Worm (Caenorhabditis elegans) whole organism, young adult: ENCODE results near the gene F52E1.5.

Experiments
- C06A6.2 ChIP-seq: fragments of 200-800 bp; sonication (Bioruptor generic); conservative IDR thresholded peaks from 2 replicates; pipeline ENCODE4 v1.3.6; 2022; ENCODE audit warnings: missing genetic modification characterization, missing compliant biosample characterization
- F10E7.11 ChIP-seq: sonication (generic microtip); optimal IDR thresholded peaks from 2 replicates; lab custom pipeline; 2017; ENCODE audit warnings: mild to moderate bottlenecking, missing genetic modification characterization, moderate library complexity, missing compliant biosample characterization
- F23B12.7 ChIP-seq: sonication (generic microtip); optimal IDR thresholded peaks from 2 replicates; lab custom pipeline; 2017; ENCODE audit warnings: missing genetic modification characterization, mild to moderate bottlenecking, missing compliant biosample characterization, antibody characterized with exemption, moderate library complexity; ENCODE audit not compliant: insufficient read depth
- F52B5.7 ChIP-seq: sonication (generic microtip); optimal IDR thresholded peaks from 2 replicates; lab custom pipeline; 2016; ENCODE audit warnings: mild to moderate bottlenecking, missing genetic modification characterization, missing compliant biosample characterization
- F57C9.4 ChIP-seq: sonication (generic microtip); optimal IDR thresholded peaks from 2 replicates; lab custom pipeline; 2017; ENCODE audit warnings: mild to moderate bottlenecking, missing genetic modification characterization, missing compliant biosample characterization
- Y56A3A.18 ChIP-seq: fragments of 200-800 bp; sonication (Bioruptor generic); IDR thresholded peaks from 2 replicates; pipeline ENCODE4 v1.3.6; 2022; ENCODE audit warnings: missing genetic modification reagents, missing genetic modification characterization, missing compliant biosample characterization
- Y95B8A.8 ChIP-seq: fragments of 200-800 bp; sonication (Bioruptor generic); IDR thresholded peaks from 2 replicates; pipeline ENCODE4 v1.3.6; 2022; ENCODE audit warnings: missing genetic modification reagents, missing genetic modification characterization, missing compliant biosample characterization
- akir-1 ChIP-seq: fragments of 200-800 bp; sonication (Bioruptor generic); optimal IDR thresholded peaks from 2 replicates; lab custom pipeline; 2018; ENCODE audit warnings: mild to moderate bottlenecking, missing genetic modification characterization, moderate library complexity, missing compliant biosample characterization
- aptf-2 ChIP-seq: fragments of 200-800 bp; sonication (Bioruptor generic); conservative IDR thresholded peaks from 2 replicates; pipeline ENCODE4 v1.3.6; 2022; ENCODE audit warnings: missing genetic modification reagents, missing genetic modification characterization, missing compliant biosample characterization
- attf-3 ChIP-seq: fragments of 200-800 bp; sonication (Bioruptor generic); conservative IDR thresholded peaks from 2 replicates; pipeline ENCODE4 v1.3.6; 2022; ENCODE audit warnings: missing genetic modification reagents, missing genetic modification characterization, missing compliant biosample characterization
- attf-6 ChIP-seq: fragments of 200-800 bp; sonication (Bioruptor generic); IDR thresholded peaks from 2 replicates; pipeline ENCODE4 v1.3.6; 2022; ENCODE audit warnings: missing genetic modification reagents, missing genetic modification characterization, missing compliant biosample characterization
- bed-2 ChIP-seq: fragments of 200-800 bp; sonication (Bioruptor generic); IDR thresholded peaks from 2 replicates; pipeline ENCODE4 v1.3.6; 2022; ENCODE audit warnings: missing genetic modification reagents, missing genetic modification characterization, missing compliant biosample characterization
- ccch-3 ChIP-seq: fragments of 200-800 bp; sonication (Bioruptor generic); optimal IDR thresholded peaks from 2 replicates; lab custom pipeline; 2018; ENCODE audit warnings: mild to moderate bottlenecking, missing genetic modification characterization, missing compliant biosample characterization
- cebp-1 ChIP-seq, 2 experiments: fragments of 200-800 bp in 1 of 2; sonication (Bioruptor generic) in 1 of 2; sonication (generic microtip) in 1 of 2; IDR thresholded peaks in 1 of 2; optimal IDR thresholded peaks in 1 of 2; 2 replicates each; pipeline versions ENCODE4 v1.3.6 to Lab custom; 2017 to 2022; ENCODE audit warnings: missing compliant biosample characterization in 2 of 2, missing genetic modification characterization in 2 of 2, mild to moderate bottlenecking in 1 of 2, missing genetic modification reagents in 1 of 2, moderate library complexity in 1 of 2
- ceh-100 ChIP-seq: fragments of 200-800 bp; sonication (Bioruptor generic); IDR thresholded peaks from 2 replicates; pipeline ENCODE4 v1.3.6; 2022; ENCODE audit warnings: missing genetic modification reagents, missing genetic modification characterization, missing compliant biosample characterization
- ceh-58 ChIP-seq: fragments of 200-800 bp; sonication (Bioruptor generic); IDR thresholded peaks from 2 replicates; pipeline ENCODE4 v1.3.6; 2022; ENCODE audit warnings: missing genetic modification characterization, missing compliant biosample characterization
- ceh-91 ChIP-seq: fragments of 200-800 bp; sonication (Bioruptor generic); IDR thresholded peaks from 2 replicates; pipeline ENCODE4 v1.3.6; 2022; ENCODE audit warnings: missing genetic modification reagents, missing genetic modification characterization, missing compliant biosample characterization
- ets-4 ChIP-seq: fragments of 200-800 bp; sonication (Bioruptor generic); optimal IDR thresholded peaks from 2 replicates; lab custom pipeline; 2018; ENCODE audit warnings: mild to moderate bottlenecking, missing genetic modification characterization, missing compliant biosample characterization
- him-1 ChIP-seq: sonication (generic microtip); optimal IDR thresholded peaks from 2 replicates; lab custom pipeline; 2016; ENCODE audit warnings: missing genotype, missing genetic modification reagents, missing genetic modification characterization, missing compliant biosample characterization
- hmg-20 ChIP-seq: fragments of 200-800 bp; sonication (Bioruptor generic); IDR thresholded peaks from 2 replicates; pipeline ENCODE4 v1.3.6; 2022; ENCODE audit warnings: missing genetic modification reagents, missing genetic modification characterization, missing compliant biosample characterization
- hrde-1 ChIP-seq: sonication (generic microtip); optimal IDR thresholded peaks from 2 replicates; lab custom pipeline; 2016; ENCODE audit warnings: missing genetic modification characterization, mild to moderate bottlenecking, missing compliant biosample characterization, moderate library complexity, missing genotype, missing genetic modification reagents, borderline replicate concordance
- hsf-1 ChIP-seq: fragments of 200-800 bp; sonication (Bioruptor generic); IDR thresholded peaks from 2 replicates; pipeline ENCODE4 v1.3.6; 2022; ENCODE audit warnings: missing genetic modification reagents, missing genetic modification characterization, missing compliant biosample characterization
- lin-26 ChIP-seq: fragments of 200-800 bp; sonication (Bioruptor generic); IDR thresholded peaks from 2 replicates; pipeline ENCODE4 v1.3.6; 2022; ENCODE audit warnings: missing genetic modification reagents, missing genetic modification characterization, missing compliant biosample characterization
- lir-1 ChIP-seq: fragments of 200-800 bp; sonication (Bioruptor generic); conservative IDR thresholded peaks from 2 replicates; pipeline ENCODE4 v1.3.6; 2022; ENCODE audit warnings: missing genetic modification reagents, missing genetic modification characterization, missing compliant biosample characterization
- lsy-27 ChIP-seq: sonication (generic microtip); optimal IDR thresholded peaks from 2 replicates; lab custom pipeline; 2017; ENCODE audit warnings: missing genetic modification characterization, mild to moderate bottlenecking, missing compliant biosample characterization, antibody characterized with exemption, missing genotype, borderline replicate concordance; ENCODE audit not compliant: insufficient read depth
- madf-10 ChIP-seq: sonication (generic microtip); optimal IDR thresholded peaks from 2 replicates; lab custom pipeline; 2016; ENCODE audit warnings: mild to moderate bottlenecking, missing genetic modification characterization, missing compliant biosample characterization
- nfyb-1 ChIP-seq: fragments of 200-800 bp; sonication (Bioruptor generic); IDR thresholded peaks from 2 replicates; pipeline ENCODE4 v1.3.6; 2022; ENCODE audit warnings: missing genetic modification reagents, missing genetic modification characterization, missing compliant biosample characterization
- rpc-1 ChIP-seq, 2 experiments: fragments of 150-350 bp in 1 of 2; sonication (generic microtip) in 1 of 2; optimal IDR thresholded peaks; 2 replicates each; lab custom pipeline; 2014 to 2018; ENCODE audit warnings: missing biosample characterization in 1 of 2, missing genetic modification characterization in 1 of 2, missing genetic modification reagents in 1 of 2, missing genotype in 1 of 2
- snpc-1.1 ChIP-seq: sonication (generic microtip); optimal IDR thresholded peaks from 2 replicates; lab custom pipeline; 2017; ENCODE audit warnings: missing genetic modification characterization, mild to moderate bottlenecking, missing compliant biosample characterization, antibody characterized with exemption, moderate library complexity, missing genotype, missing genetic modification reagents; ENCODE audit not compliant: insufficient read depth
- somi-1 ChIP-seq: fragments of 200-800 bp; sonication (Bioruptor generic); optimal IDR thresholded peaks from 2 replicates; lab custom pipeline; 2018; ENCODE audit warnings: mild to moderate bottlenecking, missing genetic modification characterization, missing compliant biosample characterization
- tlf-1 ChIP-seq: fragments of 200-800 bp; sonication (Bioruptor generic); optimal IDR thresholded peaks from 2 replicates; lab custom pipeline; 2018; ENCODE audit warnings: mild to moderate bottlenecking, missing genetic modification characterization, missing compliant biosample characterization
- xnd-1 ChIP-seq: sonication (generic microtip); optimal IDR thresholded peaks from 2 replicates; lab custom pipeline; 2016; ENCODE audit warnings: missing genotype, missing genetic modification reagents, missing genetic modification characterization, missing compliant biosample characterization
- zfh-2 ChIP-seq: fragments of 200-800 bp; sonication (Bioruptor generic); conservative IDR thresholded peaks from 2 replicates; pipeline ENCODE4 v1.3.6; 2022; ENCODE audit warnings: missing genetic modification reagents, missing genetic modification characterization, missing compliant biosample characterization
- zim-3 ChIP-seq: sonication (generic microtip); optimal IDR thresholded peaks from 2 replicates; lab custom pipeline; 2017; ENCODE audit warnings: mild to moderate bottlenecking, missing genetic modification characterization, moderate library complexity, missing compliant biosample characterization
- ztf-26 ChIP-seq: sonication (generic microtip); optimal IDR thresholded peaks from 2 replicates; lab custom pipeline; 2017; ENCODE audit warnings: missing genetic modification characterization, missing compliant biosample characterization
- ztf-3 ChIP-seq: fragments of 200-800 bp; sonication (Bioruptor generic); optimal IDR thresholded peaks from 2 replicates; lab custom pipeline; 2018; ENCODE audit warnings: mild to moderate bottlenecking, missing genetic modification characterization, missing compliant biosample characterization
- ztf-6 ChIP-seq: fragments of 200-800 bp; sonication (Bioruptor generic); IDR thresholded peaks from 2 replicates; pipeline ENCODE4 v1.3.6; 2022; ENCODE audit warnings: missing genetic modification reagents, missing genetic modification characterization, missing compliant biosample characterization

Gene F52E1.5

DNA sequence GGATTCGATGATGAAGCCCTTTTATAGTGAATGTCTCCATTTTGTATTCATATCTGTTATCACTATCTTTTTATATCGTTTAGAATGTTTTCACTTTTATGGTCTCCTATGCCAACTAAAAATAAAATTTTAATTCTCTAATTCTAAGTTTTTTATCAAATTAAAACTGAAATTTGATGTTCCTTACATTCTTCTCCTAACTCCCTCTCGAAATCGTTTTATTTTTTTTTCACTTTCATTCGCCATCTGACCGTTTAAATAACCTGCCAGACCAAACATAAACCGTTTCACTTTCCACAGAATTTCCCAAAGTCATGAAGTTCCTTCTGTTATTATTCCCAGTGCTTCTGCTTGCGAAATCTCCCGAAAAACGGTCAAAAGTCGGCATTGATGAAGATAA, at the start of gene F52E1.5:
TSS of gene F52E1.5 (plus strand) at position 301 of the 400 bp plus-strand sequence.
- TF ChIP-seq tlf-1 (GFP tag; lab: Kevin White, UChicago): no peak
- TF ChIP-seq madf-10: no peak
- TF ChIP-seq snpc-1.1 (tag; lab: Kevin White, UChicago): no peak
- TF ChIP-seq lir-1: no peak
- TF ChIP-seq cebp-1 (GFP tag; IDR thresholded peaks at IDR 0.05; lab: Robert Waterston, UW): no peak
- no peak for TF ChIP-seq cebp-1 (tag; optimal IDR thresholded peaks at IDR 0.05; lab: Kevin White, UChicago)
- TF ChIP-seq aptf-2 (GFP tag; lab: Robert Waterston, UW): no peak
- TF ChIP-seq F52B5.7 (tag; lab: Kevin White, UChicago): no peak
- TF ChIP-seq ceh-58: no peak
- TF ChIP-seq rpc-1 (optimal IDR thresholded peaks at IDR 0.05; lab: Kevin White, UChicago): no peak
- TF ChIP-seq rpc-1 (tag; optimal IDR thresholded peaks at IDR 0.05; lab: Kevin White, UChicago): no peak
- TF ChIP-seq zfh-2 (GFP tag; lab: Robert Waterston, UW): no peak
- TF ChIP-seq C06A6.2 (GFP tag; lab: Robert Waterston, UW): no peak
- TF ChIP-seq hmg-20 (GFP tag; lab: Robert Waterston, UW): no peak
- no peak for TF ChIP-seq xnd-1 (tag; lab: Kevin White, UChicago)
- no peak for TF ChIP-seq F23B12.7 (tag; lab: Kevin White, UChicago)
- TF ChIP-seq ceh-91 (GFP tag; lab: Robert Waterston, UW): no peak
- no peak for TF ChIP-seq lin-26 (GFP tag; lab: Robert Waterston, UW)
- TF ChIP-seq him-1 (tag; lab: Kevin White, UChicago): no peak
- TF ChIP-seq ceh-100 (GFP tag; lab: Robert Waterston, UW): no peak
- no peak for TF ChIP-seq somi-1 (GFP tag; lab: Kevin White, UChicago)
- TF ChIP-seq, all 124 proteins: peak for 0

DNA sequence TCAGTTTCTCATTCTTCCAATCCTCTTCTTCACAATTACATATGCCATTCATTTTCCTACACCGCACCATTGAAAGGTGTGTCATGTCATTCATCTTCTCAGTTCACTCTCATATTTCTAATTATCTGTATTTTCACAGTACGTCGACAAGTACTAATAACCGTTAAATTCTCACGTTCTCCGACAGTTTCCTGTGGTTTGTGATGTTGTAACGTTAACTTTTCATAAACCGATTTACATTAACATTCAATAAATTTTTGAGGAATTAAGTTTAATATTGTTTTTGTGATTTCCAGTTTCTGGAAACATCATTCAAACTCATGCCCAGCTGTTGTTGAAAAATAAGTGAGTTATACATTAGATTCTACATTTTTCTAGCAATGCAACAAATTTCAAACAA, 44.9 kb upstream of the F52E1.5 start, which contains the start of gene tmd-2:
TSS of gene tmd-2 (plus strand) at position 301 of the 400 bp plus-strand sequence.
- TF ChIP-seq Y56A3A.18 (no peak), F52B5.7 (tag; lab: Kevin White, UChicago) (no peak), lsy-27 (tag; lab: Kevin White, UChicago) (no peak), akir-1 (GFP tag; lab: Kevin White, UChicago) (no peak), nfyb-1 (GFP tag; lab: Robert Waterston, UW) (no peak), F57C9.4 (tag; lab: Kevin White, UChicago) (no peak)
- TF ChIP-seq, all 124 proteins: peak for 0

DNA sequence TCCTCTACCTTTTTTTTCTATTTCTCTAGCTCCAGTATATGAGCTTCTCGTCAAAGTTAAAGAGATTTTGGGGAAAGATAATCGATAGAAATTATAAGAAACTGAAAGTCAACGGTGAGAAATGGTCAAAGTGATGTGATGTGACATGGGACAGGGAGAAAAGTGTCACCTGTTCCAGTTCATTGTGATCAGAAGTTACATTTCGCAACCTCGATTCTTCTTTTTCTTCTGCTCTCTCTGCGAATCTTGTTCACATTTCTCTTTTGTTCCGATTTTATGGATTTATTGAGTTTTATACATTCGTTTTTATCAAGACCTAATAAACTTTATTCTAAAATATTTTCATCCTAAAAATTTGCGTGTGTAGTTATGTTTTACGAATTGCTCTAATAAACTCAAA, 43.7 kb upstream of the F52E1.5 start:
- no peak for TF ChIP-seq hsf-1 (GFP tag; lab: Robert Waterston, UW)
- no peak for TF ChIP-seq attf-3
- TF ChIP-seq cebp-1 (GFP tag; IDR thresholded peaks at IDR 0.05; lab: Robert Waterston, UW): peak; percentile 51; the same call in 1 of the 2 replicates
- peak; percentile 78 for TF ChIP-seq cebp-1 (tag; optimal IDR thresholded peaks at IDR 0.05; lab: Kevin White, UChicago)
- TF ChIP-seq, all 124 proteins: peak for 1

DNA sequence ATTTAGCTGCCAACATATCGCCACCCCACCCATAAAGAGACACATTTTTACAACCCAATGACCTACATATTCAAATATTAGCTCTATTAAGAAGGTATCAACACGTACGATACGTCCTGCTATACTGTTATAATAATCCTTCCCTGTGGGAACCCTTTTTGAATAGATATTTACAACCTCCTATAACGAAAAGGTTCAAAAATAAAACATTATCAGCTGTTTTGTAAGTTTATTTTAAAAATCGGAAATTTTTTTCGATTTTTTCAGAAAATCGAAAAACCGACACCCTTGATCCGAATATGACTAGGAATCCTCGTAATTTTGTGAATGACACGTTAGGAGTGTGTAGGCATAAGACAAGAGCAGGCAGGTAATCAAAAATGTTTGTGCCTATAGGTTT, 38.4 kb upstream of the F52E1.5 start, which contains the start of gene C08D8.7:
TSS of gene C08D8.7 (plus strand) at position 301 of the 400 bp plus-strand sequence.
- 0 out of 2 replicates have a peak, but pooled peaks have one; percentile 48 for TF ChIP-seq aptf-2 (GFP tag; lab: Robert Waterston, UW)
- TF ChIP-seq, all 124 proteins: peak for 1; not testable (repeated sequence) for 123

DNA sequence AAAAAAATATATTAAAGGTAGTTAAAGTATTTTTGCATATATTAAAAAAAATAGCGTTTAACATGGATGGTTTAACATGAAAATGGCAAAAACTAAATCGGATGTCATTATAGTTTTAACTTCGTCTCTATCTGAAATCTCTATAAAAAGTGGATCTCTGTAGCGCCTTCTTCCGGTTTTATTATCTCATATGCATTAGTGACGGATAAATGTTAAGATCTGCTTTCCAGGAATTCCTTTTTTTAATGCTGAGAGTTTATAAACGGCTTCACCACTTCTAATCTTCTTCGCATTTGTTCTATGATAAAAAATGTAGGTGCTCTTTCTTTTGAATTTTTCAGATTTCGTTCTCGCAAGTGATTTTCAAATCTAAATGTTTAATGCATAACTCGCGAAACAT, 36.9 kb upstream of the F52E1.5 start:
- TF ChIP-seq nfyb-1 (GFP tag; lab: Robert Waterston, UW) (no peak), ets-4 (no peak), ztf-6 (no peak), Y95B8A.8 (no peak), ccch-3 (no peak), ceh-100 (GFP tag; lab: Robert Waterston, UW) (no peak), attf-6 (no peak), zim-3 (tag; lab: Kevin White, UChicago) (no peak), ztf-3 (no peak), bed-2 (no peak), hrde-1 (tag; lab: Kevin White, UChicago) (no peak), ztf-26 (tag; lab: Kevin White, UChicago) (no peak), F10E7.11 (tag; lab: Kevin White, UChicago) (no peak), zfh-2 (GFP tag; lab: Robert Waterston, UW) (no peak)
- TF ChIP-seq, all 124 proteins: peak for 0
